Fruit fly (Drosophila melanogaster) S2 (cell line): ENCODE measurements around the gene CG32278.

Experiments used
- CG8478 ChIP-seq: fragments of >200 bp; optimal IDR thresholded peaks from 2 replicates; lab custom pipeline; 2018
- CTCF ChIP-seq, 2 experiments: fragments of >200 bp; optimal IDR thresholded peaks; 2 replicates each; lab custom pipeline; 2018

DNA sequence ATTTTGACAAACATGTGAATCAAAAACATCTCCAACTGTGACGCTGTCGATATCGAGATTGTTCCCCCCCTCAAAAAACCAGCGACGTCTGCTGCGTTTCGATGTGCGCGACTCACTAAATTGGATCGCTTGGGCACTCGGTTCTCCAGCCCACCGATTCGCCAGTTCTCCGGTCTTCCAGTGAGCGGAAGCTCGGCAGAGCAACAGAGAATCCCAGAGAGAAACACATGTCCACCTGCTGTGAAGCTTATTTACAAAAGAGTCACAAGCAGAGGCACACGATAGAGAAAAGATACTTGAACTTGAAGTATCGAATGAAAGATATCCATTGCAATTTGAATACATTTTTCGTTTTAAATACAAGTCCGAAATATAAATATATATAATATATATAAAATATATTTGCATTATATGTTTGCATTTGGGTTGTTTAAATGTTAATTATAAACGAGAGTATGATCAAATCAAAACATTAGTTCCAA is 35.0 kb upstream of the CG32278 start:
- no peak for TF ChIP-seq CG8478 (lab: Kevin White, UChicago)
- no peak for TF ChIP-seq CTCF (optimal IDR thresholded peaks at IDR 0.05; lab: Kevin White, UChicago)
